Fruit fly (Drosophila melanogaster) whole organism, prepupa: ENCODE results near the gene Dsp1.

Experiments used
- Blimp-1 ChIP-seq: fragments of 200-800 bp; sonication (Bioruptor generic); optimal IDR thresholded peaks from 3 replicates; lab custom pipeline; 2017; ENCODE audit warnings: missing biosample characterization, missing genetic modification characterization, mild to moderate bottlenecking, moderate library complexity, missing genetic modification reagents
- CG11294 ChIP-seq: fragments of 200-800 bp; sonication (Bioruptor generic); IDR thresholded peaks from 2 replicates; pipeline ENCODE4 v1.3.6; 2022; ENCODE audit warnings: missing biosample characterization, missing genetic modification characterization
- CG1621 ChIP-seq: fragments of 200-800 bp; sonication (Bioruptor generic); optimal IDR thresholded peaks from 3 replicates; lab custom pipeline; 2018; ENCODE audit warnings: missing biosample characterization, mild to moderate bottlenecking, missing genetic modification characterization
- CG3032 ChIP-seq: fragments of 200-800 bp; optimal IDR thresholded peaks from 2 replicates; lab custom pipeline; 2019; ENCODE audit warnings: missing biosample characterization, mild to moderate bottlenecking, missing genetic modification characterization, moderate library complexity
- CG34406 ChIP-seq: fragments of 200-800 bp; sonication (Bioruptor generic); optimal IDR thresholded peaks from 3 replicates; lab custom pipeline; 2016; ENCODE audit warnings: missing biosample characterization, missing genetic modification characterization
- CG4318 ChIP-seq: fragments of 200-800 bp; sonication (Bioruptor generic); optimal IDR thresholded peaks from 3 replicates; lab custom pipeline; 2017; ENCODE audit warnings: missing biosample characterization, mild to moderate bottlenecking, missing genetic modification characterization
- CG6163 ChIP-seq: fragments of 200-800 bp; sonication (Bioruptor generic); IDR thresholded peaks from 3 replicates; pipeline ENCODE4 v1.3.6; 2022; ENCODE audit warnings: missing biosample characterization, missing genetic modification characterization
- CG6808 ChIP-seq: fragments of 200-800 bp; sonication (Bioruptor generic); optimal IDR thresholded peaks from 3 replicates; lab custom pipeline; 2017; ENCODE audit warnings: missing biosample characterization, missing genetic modification characterization, mild to moderate bottlenecking, moderate library complexity, missing genetic modification reagents
- CG7368 ChIP-seq: fragments of 200-800 bp; sonication (Bioruptor generic); optimal IDR thresholded peaks from 3 replicates; lab custom pipeline; 2016; ENCODE audit warnings: missing biosample characterization, missing genetic modification characterization
- CG8319 ChIP-seq: fragments of 200-800 bp; sonication (Bioruptor generic); optimal IDR thresholded peaks from 3 replicates; lab custom pipeline; 2016; ENCODE audit warnings: missing biosample characterization, missing genetic modification characterization
- CG8632 ChIP-seq: fragments of 200-800 bp; sonication (Bioruptor generic); optimal IDR thresholded peaks from 3 replicates; lab custom pipeline; 2016; ENCODE audit warnings: missing biosample characterization, missing genetic modification characterization
- Eip75B ChIP-seq: fragments of 200-800 bp; sonication (Bioruptor generic); optimal IDR thresholded peaks from 3 replicates; lab custom pipeline; 2016; ENCODE audit warnings: missing biosample characterization, missing genetic modification characterization
- Eip78C ChIP-seq: fragments of 200-800 bp; sonication (Bioruptor generic); peaks from one replicate; lab custom pipeline; 2016; ENCODE audit warnings: missing biosample characterization, missing genetic modification characterization
- Ets96B ChIP-seq: fragments of 200-800 bp; optimal IDR thresholded peaks from 2 replicates; lab custom pipeline; 2019; ENCODE audit warnings: missing biosample characterization, mild to moderate bottlenecking, missing genetic modification characterization, moderate library complexity
- Gug ChIP-seq: fragments of 200-800 bp; sonication (Bioruptor generic); IDR thresholded peaks from 2 replicates; pipeline ENCODE4 v1.3.6; 2022; ENCODE audit warnings: missing biosample characterization, missing genetic modification characterization
- Hr38 ChIP-seq: sonication (Bioruptor generic); optimal IDR thresholded peaks from 2 replicates; lab custom pipeline; 2016; ENCODE audit warnings: missing biosample characterization, missing genetic modification characterization
- Lpt ChIP-seq: fragments of 200-800 bp; sonication (Bioruptor generic); optimal IDR thresholded peaks from 3 replicates; lab custom pipeline; 2016; ENCODE audit warnings: missing biosample characterization, missing genetic modification characterization
- Sox14 ChIP-seq: fragments of 200-800 bp; sonication (Bioruptor generic); optimal IDR thresholded peaks from 3 replicates; lab custom pipeline; 2016; ENCODE audit warnings: missing biosample characterization, missing genetic modification characterization
- Sox15 ChIP-seq: fragments of 200-800 bp; sonication (Bioruptor generic); optimal IDR thresholded peaks from 3 replicates; lab custom pipeline; 2016; ENCODE audit warnings: missing biosample characterization, missing genetic modification characterization
- achi ChIP-seq: fragments of 200-800 bp; sonication (Bioruptor generic); optimal IDR thresholded peaks from 3 replicates; lab custom pipeline; 2016; ENCODE audit warnings: missing biosample characterization, missing genetic modification characterization
- acj6 ChIP-seq: fragments of 200-800 bp; sonication (Bioruptor generic); optimal IDR thresholded peaks from 3 replicates; lab custom pipeline; 2016; ENCODE audit warnings: missing biosample characterization, missing genetic modification characterization
- cyc ChIP-seq: fragments of 200-800 bp; sonication (Bioruptor generic); optimal IDR thresholded peaks from 3 replicates; lab custom pipeline; 2016; ENCODE audit warnings: missing biosample characterization, missing genetic modification characterization
- dac ChIP-seq: fragments of 200-800 bp; sonication (Bioruptor generic); optimal IDR thresholded peaks from 2 replicates; lab custom pipeline; 2017; ENCODE audit warnings: missing biosample characterization, mild to moderate bottlenecking, missing genetic modification characterization
- dsx ChIP-seq: fragments of 200-800 bp; optimal IDR thresholded peaks from 3 replicates; lab custom pipeline; 2019; ENCODE audit warnings: missing biosample characterization, mild to moderate bottlenecking, missing genetic modification characterization, moderate library complexity; ENCODE audit not compliant: poor library complexity, severe bottlenecking
- eg ChIP-seq: fragments of 200-800 bp; sonication (Bioruptor generic); IDR thresholded peaks from 3 replicates; pipeline ENCODE4 v1.3.6; 2022; ENCODE audit warnings: missing biosample characterization, missing genetic modification characterization
- fd85E ChIP-seq: fragments of 200-800 bp; sonication (Bioruptor generic); optimal IDR thresholded peaks from 3 replicates; lab custom pipeline; 2016; ENCODE audit warnings: missing biosample characterization, missing genetic modification characterization
- pdm3 ChIP-seq: fragments of 200-800 bp; sonication (Bioruptor generic); optimal IDR thresholded peaks from 3 replicates; lab custom pipeline; 2016; ENCODE audit warnings: missing biosample characterization, missing genetic modification characterization
- salr ChIP-seq, 2 experiments: fragments of 200-800 bp; sonication (Bioruptor generic); optimal IDR thresholded peaks; 3 replicates each; lab custom pipeline; 2016 to 2018; ENCODE audit warnings: missing biosample characterization in 2 of 2, missing genetic modification characterization in 2 of 2, mild to moderate bottlenecking in 1 of 2
- spab ChIP-seq: fragments of 200-800 bp; sonication (Bioruptor generic); optimal IDR thresholded peaks from 2 replicates; lab custom pipeline; 2017; ENCODE audit warnings: missing biosample characterization, mild to moderate bottlenecking, missing genetic modification characterization, missing genetic modification reagents
- ss ChIP-seq, 2 experiments: fragments of 200-800 bp; sonication (Bioruptor generic); optimal IDR thresholded peaks; 2 replicates in 1 of 2; 3 replicates in 1 of 2; lab custom pipeline; 2017 to 2018; ENCODE audit warnings: mild to moderate bottlenecking in 2 of 2, missing biosample characterization in 2 of 2, missing genetic modification characterization in 2 of 2, moderate library complexity in 1 of 2
- svp ChIP-seq: fragments of 200-800 bp; sonication (Bioruptor generic); peaks from one replicate; lab custom pipeline; 2016; ENCODE audit warnings: missing biosample characterization, missing genetic modification characterization

Dsp1 gene

DNA sequence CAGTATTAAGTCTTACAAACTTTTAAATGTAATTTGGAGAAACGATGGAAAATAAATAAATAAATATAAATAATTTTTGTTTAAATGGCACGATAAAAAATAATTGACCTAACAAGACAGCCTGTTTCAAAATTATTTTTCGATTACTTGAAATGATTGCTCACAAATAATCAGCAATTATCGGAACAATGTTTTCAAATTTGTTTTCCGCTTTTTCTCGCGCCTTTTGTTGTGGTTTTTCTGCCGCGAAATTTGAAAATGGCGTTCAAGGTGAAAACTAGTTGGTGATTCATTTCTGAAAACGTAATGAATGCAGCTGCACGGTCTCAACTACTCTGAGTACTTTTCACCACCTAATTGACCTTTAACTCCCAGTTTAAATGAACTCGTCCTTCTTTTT lies 12.4 kb upstream of the Dsp1 start:
- TF ChIP-seq Sox15 (GFP tag; lab: Kevin White, UChicago): no peak
- no peak for TF ChIP-seq CG11294 (GFP tag; lab: Robert Waterston, UW)
- TF ChIP-seq fd85E (GFP tag; lab: Kevin White, UChicago): no peak
- no peak for TF ChIP-seq cyc (GFP tag; lab: Kevin White, UChicago)
- no peak for TF ChIP-seq acj6 (GFP tag; lab: Kevin White, UChicago)
- TF ChIP-seq CG8319: no peak
- TF ChIP-seq Hr38 (GFP tag; lab: Kevin White, UChicago): no peak
- TF ChIP-seq CG7368 (GFP tag; lab: Kevin White, UChicago): no peak
- TF ChIP-seq dac (GFP tag; lab: Kevin White, UChicago): no peak
- TF ChIP-seq svp: no peak

DNA sequence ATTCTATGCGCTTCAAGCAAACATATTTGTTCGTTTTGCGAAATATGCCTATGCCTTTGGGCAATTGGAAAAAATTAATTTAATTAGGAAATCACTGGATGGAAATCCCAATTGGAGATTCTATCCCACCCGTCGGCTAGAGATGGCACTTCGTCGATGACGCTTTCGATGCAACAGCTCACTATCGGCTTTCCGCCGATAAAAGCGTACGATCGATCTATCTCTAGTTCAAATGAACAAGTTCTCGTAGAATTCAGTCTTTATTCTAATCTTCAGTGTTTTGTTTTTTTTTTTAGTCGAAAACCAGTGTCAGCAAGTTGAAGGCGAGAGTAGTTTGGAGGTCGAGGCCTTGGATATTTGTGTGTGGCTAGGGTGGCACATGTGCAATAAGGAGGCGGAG lies 10.3 kb upstream of the Dsp1 start, which contains the start of the genes CG9917 and CG32579:
CG9917 (minus strand) TSS at position 169 of the 400 bp plus-strand sequence.
CG32579 (plus strand) TSS at position 224 of the 400 bp plus-strand sequence.
- TF ChIP-seq CG1621 (tag; lab: Kevin White, UChicago) (peak; percentile 32), Sox14 (GFP tag; lab: Kevin White, UChicago) (peak; percentile 48), Gug (GFP tag; lab: Robert Waterston, UW) (no peak)
- TF ChIP-seq, all 60 proteins: peak for 2

DNA sequence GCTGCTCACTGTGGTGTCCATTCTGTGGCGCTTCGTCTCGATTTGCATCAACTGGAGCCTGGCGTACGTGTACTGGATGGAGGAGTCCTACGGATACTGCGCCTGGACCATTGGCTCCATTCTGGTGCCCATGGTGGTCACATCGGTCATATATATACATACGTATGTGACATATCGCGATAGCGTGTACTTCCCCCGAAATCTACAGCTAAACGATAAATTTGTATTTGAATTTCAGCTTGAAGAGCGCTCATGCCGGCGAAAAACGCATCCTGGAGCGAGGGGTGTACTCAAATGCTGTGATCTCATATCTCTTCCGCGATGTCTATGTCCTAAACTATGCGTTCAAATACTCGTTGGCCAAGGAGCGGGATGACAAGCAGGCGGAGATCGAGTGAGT lies 9.9 kb upstream of the Dsp1 start:
- TF ChIP-seq CG3032 (no peak), Gug (GFP tag; lab: Robert Waterston, UW) (no peak), CG6163 (GFP tag; lab: Robert Waterston, UW) (no peak), Eip78C (GFP tag; lab: Kevin White, UChicago) (peak; percentile 19)

DNA sequence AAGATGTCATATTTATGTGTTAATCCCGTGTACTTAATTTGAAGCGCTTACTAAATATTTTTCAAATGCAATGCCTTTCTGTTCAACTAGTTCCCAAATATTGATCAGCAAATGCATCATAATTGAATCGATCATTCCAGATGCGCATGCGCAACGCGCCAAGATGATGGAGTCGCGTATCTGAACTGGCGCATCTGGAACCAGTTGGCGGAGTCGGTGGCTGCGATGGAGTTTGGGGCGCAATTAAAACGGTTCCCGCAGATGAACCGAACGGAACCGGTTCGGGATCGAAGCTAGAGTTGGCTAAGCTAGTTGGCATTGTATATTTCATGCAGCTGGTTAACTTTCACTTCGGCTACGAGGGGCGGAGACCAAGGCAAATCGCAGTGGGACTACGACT lies 7.9 kb upstream of the Dsp1 start, which contains the start of gene CalpC:
CalpC (plus strand) TSS at position 292 of the 400 bp plus-strand sequence.
- TF ChIP-seq dsx (GFP tag; lab: Kevin White, UChicago) (no peak), CG4318 (no peak), Eip75B (GFP tag; lab: Kevin White, UChicago) (no peak), dac (GFP tag; lab: Kevin White, UChicago) (no peak), CG1621 (tag; lab: Kevin White, UChicago) (peak; percentile 48), Blimp-1 (GFP tag; lab: Kevin White, UChicago) (no peak), CG7368 (GFP tag; lab: Kevin White, UChicago) (no peak), cyc (GFP tag; lab: Kevin White, UChicago) (no peak), ss (GFP tag; optimal IDR thresholded peaks at IDR 0.05; lab: Kevin White, UChicago) (peak; percentile 13 to 45), salr (GFP tag; optimal IDR thresholded peaks at IDR 0.05; lab: Kevin White, UChicago) (no peak), Lpt (GFP tag; lab: Kevin White, UChicago) (no peak)

DNA sequence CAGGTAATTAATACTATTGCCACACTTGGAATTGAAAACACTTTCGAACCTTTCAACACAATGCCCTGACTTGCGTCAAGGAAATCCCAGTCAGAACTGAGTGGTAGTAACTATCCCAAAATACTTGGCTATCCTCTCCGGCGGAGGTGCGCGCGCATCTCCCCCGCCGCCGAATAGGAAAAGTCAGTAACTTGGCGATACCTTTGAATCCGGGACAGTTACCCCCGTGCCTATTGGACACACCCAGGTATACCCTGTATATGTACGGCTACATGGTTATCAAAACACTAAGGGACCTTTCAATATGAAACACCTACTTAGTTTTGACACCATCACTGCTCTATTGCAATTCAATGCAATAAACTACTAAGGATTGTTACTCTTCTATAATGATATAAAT lies 2.8 kb upstream of the Dsp1 start, which contains the start of gene CG9919:
CG9919 (minus strand) TSS at position 101 of the 400 bp plus-strand sequence.
- TF ChIP-seq salr (GFP tag; optimal IDR thresholded peaks at IDR 0.05; lab: Kevin White, UChicago) (no peak), achi (no peak), pdm3 (GFP tag; lab: Kevin White, UChicago) (no peak), spab (no peak), CG11294 (GFP tag; lab: Robert Waterston, UW) (no peak), CG6808 (GFP tag; lab: Kevin White, UChicago) (no peak), CG1621 (tag; lab: Kevin White, UChicago) (no peak), CG34406 (GFP tag; lab: Kevin White, UChicago) (no peak), dsx (GFP tag; lab: Kevin White, UChicago) (no peak), eg (GFP tag; lab: Robert Waterston, UW) (no peak), Ets96B (tag; lab: Kevin White, UChicago) (no peak), CG8632 (GFP tag; lab: Kevin White, UChicago) (no peak)
